Worm (Caenorhabditis elegans): Measurements from ENCODE around the gene clec-174.

DNA sequence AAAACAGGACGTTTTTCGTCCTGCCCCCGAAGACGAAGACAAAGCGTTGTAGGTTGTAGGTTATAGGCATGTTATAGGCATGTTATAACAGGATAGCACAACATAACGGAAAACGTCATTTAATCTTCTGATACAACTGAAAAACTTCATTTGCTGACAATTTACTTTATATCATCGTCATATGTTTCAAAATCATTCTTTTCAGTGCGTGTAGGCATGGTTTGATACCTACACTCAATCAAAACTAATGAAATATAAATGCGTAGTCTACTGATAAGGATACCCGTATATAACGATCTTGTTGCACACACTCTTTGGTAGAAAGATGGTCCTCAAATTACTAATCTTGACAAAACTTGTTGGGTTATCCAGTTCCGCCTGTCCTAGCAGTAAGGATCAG lies 15.2 kb upstream of the clec-174 start, which contains the start of gene clec-74:
- TF ChIP-seq nhr-10 (tag; optimal IDR thresholded peaks at IDR 0.05) = no peak
- no peak for TF ChIP-seq nhr-76 (tag; optimal IDR thresholded peaks at IDR 0.05)
- TF ChIP-seq Y75B8A.6 (GFP tag; IDR thresholded peaks at IDR 0.05) = no peak
- no peak for TF ChIP-seq unc-130 (GFP tag; optimal IDR thresholded peaks at IDR 0.05)
- no peak for TF ChIP-seq ces-1 (GFP tag; optimal IDR thresholded peaks at IDR 0.05)
- TF ChIP-seq mep-1 (tag; optimal IDR thresholded peaks at IDR 0.05) = no peak
- TF ChIP-seq php-3 (GFP tag; IDR thresholded peaks at IDR 0.05) = no peak
- TF ChIP-seq unc-62 (GFP tag; optimal IDR thresholded peaks at IDR 0.05 in 1 of 2) = no peak
- no peak for TF ChIP-seq unc-62 (tag; optimal IDR thresholded peaks at IDR 0.05)
